Worm (Caenorhabditis elegans): ENCODE measurements around the gene C18H9.1.

The C18H9.1 gene

DNA sequence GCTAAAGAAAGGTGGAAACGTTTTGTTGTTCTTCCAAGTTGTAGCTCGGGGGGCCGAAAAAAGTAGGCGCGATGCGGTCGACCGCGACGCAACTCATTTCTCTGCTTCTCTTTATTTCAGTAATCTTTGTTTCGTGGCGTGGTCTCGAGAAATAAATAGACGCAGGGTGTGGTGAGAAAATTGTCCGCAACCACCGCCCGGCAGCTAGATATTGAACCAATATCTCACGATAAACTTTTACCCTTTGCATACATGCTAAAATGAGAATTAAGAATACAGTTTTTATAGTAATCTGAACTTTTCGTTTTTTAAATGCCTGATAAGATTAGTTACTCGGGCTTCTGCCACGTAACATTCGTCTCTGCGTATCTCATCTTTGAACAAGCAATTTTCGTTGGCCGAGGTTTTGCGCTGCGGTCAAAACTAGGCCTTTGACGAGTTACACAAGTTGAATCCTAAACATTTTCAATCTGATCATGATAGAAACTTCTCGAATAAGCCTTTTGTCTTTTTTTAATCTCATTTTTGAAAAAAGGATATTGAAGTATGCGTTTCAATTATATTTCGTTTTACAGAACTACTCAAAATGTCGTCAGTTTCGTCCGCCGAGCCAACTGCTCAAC lies 15.1 kb upstream of the C18H9.1 start, which contains the start of gene gyf-1 (continued):
- TF ChIP-seq mdl-1 (tag; optimal IDR thresholded peaks at IDR 0.05) (peak in 1 of 2 experiments; percentile 7), hif-1 (tag; optimal IDR thresholded peaks at IDR 0.05) (peak in 1 of 2 experiments; percentile 63), dmd-6 (GFP tag; IDR thresholded peaks at IDR 0.05) (peak; percentile 29; the same call in 1 of the 2 replicates), mes-2 (tag; optimal IDR thresholded peaks at IDR 0.05; ENCODE audit: poor library complexity, severe bottlenecking) (peak; percentile 53), F10B5.3 (tag; optimal IDR thresholded peaks at IDR 0.05) (no peak), daf-16 (GFP tag; optimal IDR thresholded peaks at IDR 0.05) (no peak), daf-16 (tag; optimal IDR thresholded peaks at IDR 0.05) (peak; percentile 17)

- peak; percentile 67; the same call in 1 of the 2 replicates for TF ChIP-seq set-16 (GFP tag; IDR thresholded peaks at IDR 0.05)
- TF ChIP-seq snpc-1.2 (GFP tag; IDR thresholded peaks at IDR 0.05), result no peak
- TF ChIP-seq aha-1 (tag), result peak; percentile 65
Observed at ce11 chrII:6685964-6686363, 12.9 kb upstream of the C18H9.1 start.

ce11 chrII:6689088-6689487 lies 9.8 kb upstream of the C18H9.1 start:
- TF ChIP-seq hlh-30 (tag; optimal IDR thresholded peaks at IDR 0.05; ENCODE audit: insufficient read depth) (peak; percentile 51), ceh-28 (tag; optimal IDR thresholded peaks at IDR 0.05) (no peak), aha-1 (tag) (peak; percentile 37), lsy-2 (tag; optimal IDR thresholded peaks at IDR 0.05) (peak in 1 of 2 experiments; percentile 0), ceh-20 (GFP tag; IDR thresholded peaks at IDR 0.05) (no peak)

- TF ChIP-seq fos-1 (tag; optimal IDR thresholded peaks at IDR 0.05) (no peak), unc-62 (GFP tag; optimal IDR thresholded peaks at IDR 0.05 in 1 of 2) (peak in 1 of 2 experiments; percentile 6), unc-62 (tag; optimal IDR thresholded peaks at IDR 0.05) (no peak), dmd-6 (GFP tag; IDR thresholded peaks at IDR 0.05) (0 out of 2 replicates have a peak, but pooled peaks have one; percentile 8), hlh-30 (tag; optimal IDR thresholded peaks at IDR 0.05; ENCODE audit: insufficient read depth) (peak; percentile 52), spr-1 (tag; optimal IDR thresholded peaks at IDR 0.05) (no peak), egl-43 (GFP tag; IDR thresholded peaks at IDR 0.05) (no peak)
Observed at ce11 chrII:6695388-6695787, 3.5 kb upstream of the C18H9.1 start, which contains the start of gene C18H9.5. TSS of gene C18H9.5 (minus strand) at chrII:6695566.

- TF ChIP-seq snpc-4 (tag; optimal IDR thresholded peaks at IDR 0.05) (no peak), hlh-11 (tag; optimal IDR thresholded peaks at IDR 0.05) (peak; percentile 58), php-3 (GFP tag; IDR thresholded peaks at IDR 0.05) (peak; percentile 79), egl-43 (GFP tag; IDR thresholded peaks at IDR 0.05) (no peak), vab-7 (GFP tag; IDR thresholded peaks at IDR 0.05) (no peak), F26F4.8 (GFP tag; conservative IDR thresholded peaks at IDR 0.05) (no peak), saeg-2 (GFP tag; IDR thresholded peaks at IDR 0.05) (no peak), daf-19 (GFP tag; conservative IDR thresholded peaks at IDR 0.05) (no peak), daf-16 (GFP tag; optimal IDR thresholded peaks at IDR 0.05) (no peak), daf-16 (tag; optimal IDR thresholded peaks at IDR 0.05) (no peak), ceh-32 (tag; optimal IDR thresholded peaks at IDR 0.05; ENCODE audit: poor library complexity) (no peak), F37D6.2 (tag; optimal IDR thresholded peaks at IDR 0.05) (no peak), F44E2.7 (GFP tag; IDR thresholded peaks at IDR 0.05) (no peak), unc-39 (tag; optimal IDR thresholded peaks at IDR 0.05) (no peak), zip-2 (tag; optimal IDR thresholded peaks at IDR 0.05) (no peak), ZK337.2 (GFP tag; IDR thresholded peaks at IDR 0.05) (no peak), nhr-10 (tag; optimal IDR thresholded peaks at IDR 0.05) (no peak), ces-1 (GFP tag; optimal IDR thresholded peaks at IDR 0.05) (no peak), jun-1 (tag; optimal IDR thresholded peaks at IDR 0.05) (no peak), rbr-2 (tag; optimal IDR thresholded peaks at IDR 0.05) (no peak), Y75B8A.6 (GFP tag; IDR thresholded peaks at IDR 0.05) (no peak), Y5F2A.4 (GFP tag; optimal IDR thresholded peaks at IDR 0.05) (no peak), ztf-7 (tag; optimal IDR thresholded peaks at IDR 0.05) (no peak), F49E8.2 (tag; optimal IDR thresholded peaks at IDR 0.05; ENCODE audit: borderline replicate concordance) (no peak), lsy-2 (tag; optimal IDR thresholded peaks at IDR 0.05) (no peak), ceh-62 (tag; optimal IDR thresholded peaks at IDR 0.05) (no peak), dmd-6 (GFP tag; IDR thresholded peaks at IDR 0.05) (peak; percentile 91), fos-1 (tag; optimal IDR thresholded peaks at IDR 0.05) (no peak), nhr-11 (tag; optimal IDR thresholded peaks at IDR 0.05) (no peak), tra-1 (GFP tag; IDR thresholded peaks at IDR 0.05) (no peak)
Observed at ce11 chrII:6701497-6701896, 2.6 kb downstream of the C18H9.1 start, which contains the start of gene C18H9.6. TSS of gene C18H9.6 (minus strand) at chrII:6701625.

Data from whole organism, L4 larva.